Worm (Caenorhabditis elegans): ENCODE results near the gene epac-1.

- TF ChIP-seq nhr-12 (tag; optimal IDR thresholded peaks at IDR 0.05) (no peak), ZK546.5 (tag; optimal IDR thresholded peaks at IDR 0.05) (no peak), nhr-6 (tag; optimal IDR thresholded peaks at IDR 0.05) (no peak), snpc-4 (tag; optimal IDR thresholded peaks at IDR 0.05) (no peak), ztf-11 (tag; optimal IDR thresholded peaks at IDR 0.05) (no peak), lin-39 (tag; optimal IDR thresholded peaks at IDR 0.05) (no peak), lin-11 (tag; optimal IDR thresholded peaks at IDR 0.05) (no peak), nhr-129 (tag; optimal IDR thresholded peaks at IDR 0.05) (peak; percentile 34)
Measured at ce11 chrIII:10202894-10203871, 14.2 kb downstream of the epac-1 start, which contains the start of gene chc-1.
